Fruit fly (Drosophila melanogaster): ENCODE measurements around the gene CG14932.

Gene CG14932

dm6 chr2L:11806701-11807674, 17.3 kb downstream of the CG14932 start (continued):
- TF ChIP-seq CG13287 (GFP tag; IDR thresholded peaks at IDR 0.05; ENCODE audit: partially characterized antibody) (peak; percentile 23; the same call in 1 of the 2 replicates), CG3065 (GFP tag; optimal IDR thresholded peaks at IDR 0.05) (no peak), Ssrp (tag; optimal IDR thresholded peaks at IDR 0.05) (peak; percentile 18), CG7357 (GFP tag; IDR thresholded peaks at IDR 0.05) (no peak), CG12155 (GFP tag; optimal IDR thresholded peaks at IDR 0.05) (peak; percentile 15), CG8388 (GFP tag; optimal IDR thresholded peaks at IDR 0.05) (no peak), CG5245 (GFP tag; optimal IDR thresholded peaks at IDR 0.05) (no peak), CG10366 (GFP tag; IDR thresholded peaks at IDR 0.05) (no peak), hb (GFP tag; IDR thresholded peaks at IDR 0.05; ENCODE audit: partially characterized antibody) (no peak), CG7556 (GFP tag; optimal IDR thresholded peaks at IDR 0.05) (no peak), Pdp1 (GFP tag; optimal IDR thresholded peaks at IDR 0.05) (peak in 1 of 2 experiments; percentile 18), her (GFP tag; optimal IDR thresholded peaks at IDR 0.05) (no peak), inv (GFP tag; IDR thresholded peaks at IDR 0.05; ENCODE audit: partially characterized antibody) (no peak), pnt (GFP tag; optimal IDR thresholded peaks at IDR 0.05) (no peak), CG4360 (GFP tag; IDR thresholded peaks at IDR 0.05) (no peak), Hr51 (GFP tag; optimal IDR thresholded peaks at IDR 0.05) (no peak), z (GFP tag; IDR thresholded peaks at IDR 0.05) (peak; percentile 60; the same call in 2 of the 3 replicates), CG10321 (GFP tag; IDR thresholded peaks at IDR 0.05) (no peak), CG14441 (GFP tag; IDR thresholded peaks at IDR 0.05) (0 out of 2 replicates have a peak, but pooled peaks have one; percentile 22), maf-S (GFP tag; optimal IDR thresholded peaks at IDR 0.05) (no peak), NfI (GFP tag; optimal IDR thresholded peaks at IDR 0.05) (no peak), tgo (GFP tag; IDR thresholded peaks at IDR 0.05) (no peak), BtbVII (GFP tag; optimal IDR thresholded peaks at IDR 0.05) (no peak), lola (GFP tag; optimal IDR thresholded peaks at IDR 0.05) (no peak), seq (GFP tag; IDR thresholded peaks at IDR 0.05) (no peak), CG16815 (GFP tag; optimal IDR thresholded peaks at IDR 0.05) (no peak), CG6683 (GFP tag; optimal IDR thresholded peaks at IDR 0.05) (no peak), CG18764 (GFP tag; optimal IDR thresholded peaks at IDR 0.05) (no peak), CG8281 (tag; optimal IDR thresholded peaks at IDR 0.05) (no peak), dati (GFP tag; IDR thresholded peaks at IDR 0.05) (no peak), CG8944 (GFP tag; optimal IDR thresholded peaks at IDR 0.05) (no peak), ken (GFP tag; IDR thresholded peaks at IDR 0.05) (no peak), vvl (GFP tag; IDR thresholded peaks at IDR 0.05) (peak; percentile 43), unpg (GFP tag; optimal IDR thresholded peaks at IDR 0.05) (no peak), bbx (GFP tag; IDR thresholded peaks at IDR 0.05; ENCODE audit: partially characterized antibody) (no peak), MBD-R2 (GFP tag; IDR thresholded peaks at IDR 0.05) (no peak), Xrp1 (GFP tag; IDR thresholded peaks at IDR 0.05) (no peak), CG10267 (tag; optimal IDR thresholded peaks at IDR 0.05) (no peak), row (GFP tag; IDR thresholded peaks at IDR 0.05) (no peak), sima (GFP tag; optimal IDR thresholded peaks at IDR 0.05) (no peak), ssp (GFP tag; IDR thresholded peaks at IDR 0.05) (no peak), cato (GFP tag; optimal IDR thresholded peaks at IDR 0.05; ENCODE audit: borderline replicate concordance) (no peak), HLH3B (GFP tag; IDR thresholded peaks at IDR 0.05) (no peak), ap (GFP tag; IDR thresholded peaks at IDR 0.05) (no peak), slou (GFP tag; optimal IDR thresholded peaks at IDR 0.05) (no peak), CG9437 (GFP tag; optimal IDR thresholded peaks at IDR 0.05) (peak; percentile 82), CG16863 (GFP tag; optimal IDR thresholded peaks at IDR 0.05) (no peak), CG11696 (GFP tag; IDR thresholded peaks at IDR 0.05) (no peak), scrt (GFP tag; optimal IDR thresholded peaks at IDR 0.05) (peak; percentile 22)

Measured in whole organism, embryonic.